ENCODE assay signal across 1 fruit fly cellular context in genomic region chr2L:8691292-8691975, dm6.
TF ChIP-seq lines count a peak whose summit lies in the region.

No protein-coding gene starts in this region.

TF ChIP-seq in whole organism, embryonic, 481 proteins besides CTCF, POLR2A, EP300 and RAD21 (continued from another document):
- TF ChIP-seq sens-2 (GFP tag; IDR thresholded peaks at IDR 0.05; lab: Robert Waterston, UW), result no peak
- peak; percentile 85 for TF ChIP-seq twi (tag; optimal IDR thresholded peaks at IDR 0.05; lab: Kevin White, UChicago)
- no peak for TF ChIP-seq Gsc (GFP tag; IDR thresholded peaks at IDR 0.05; lab: Robert Waterston, UW)
- TF ChIP-seq Atf-2 (GFP tag; optimal IDR thresholded peaks at IDR 0.05; lab: Kevin White, UChicago), result peak; percentile 50
- TF ChIP-seq CG6791 (GFP tag; IDR thresholded peaks at IDR 0.05; lab: Robert Waterston, UW; ENCODE audit: partially characterized antibody), result no peak
- TF ChIP-seq CG2199 (GFP tag; IDR thresholded peaks at IDR 0.05; lab: Robert Waterston, UW), result peak; percentile 51; the same call in 1 of the 3 replicates
- no peak for TF ChIP-seq zen2 (GFP tag; IDR thresholded peaks at IDR 0.05; lab: Robert Waterston, UW; ENCODE audit: partially characterized antibody)
- peak; percentile 85 for TF ChIP-seq Nf-YC (tag; optimal IDR thresholded peaks at IDR 0.05; lab: Kevin White, UChicago)
- peak; percentile 73 for TF ChIP-seq CG1602 (GFP tag; optimal IDR thresholded peaks at IDR 0.05; lab: Kevin White, UChicago)
- peak; percentile 16; the same call in 1 of the 2 replicates for TF ChIP-seq CG5953 (GFP tag; IDR thresholded peaks at IDR 0.05; lab: Robert Waterston, UW)
- TF ChIP-seq ham (GFP tag; IDR thresholded peaks at IDR 0.05; lab: Robert Waterston, UW), result no peak
- TF ChIP-seq Ravus (GFP tag; IDR thresholded peaks at IDR 0.05; lab: Robert Waterston, UW), result no peak
- peak; percentile 55 for TF ChIP-seq mirr (GFP tag; optimal IDR thresholded peaks at IDR 0.05; lab: Kevin White, UChicago)
- TF ChIP-seq dpn (GFP tag; optimal IDR thresholded peaks at IDR 0.05; lab: Kevin White, UChicago), result peak; percentile 62 to 83
- no peak for TF ChIP-seq Poxn (GFP tag; IDR thresholded peaks at IDR 0.05; lab: Robert Waterston, UW)
- no peak for TF ChIP-seq zf30C (GFP tag; optimal IDR thresholded peaks at IDR 0.05; lab: Kevin White, UChicago)
- peak; percentile 83 for TF ChIP-seq CG6765 (GFP tag; optimal IDR thresholded peaks at IDR 0.05; lab: Kevin White, UChicago)
- TF ChIP-seq B-H2 (GFP tag; optimal IDR thresholded peaks at IDR 0.05; lab: Kevin White, UChicago), result peak; percentile 67
- peak; percentile 89 for TF ChIP-seq PHDP (tag; optimal IDR thresholded peaks at IDR 0.05; lab: Kevin White, UChicago)
- TF ChIP-seq CG3847 (GFP tag; IDR thresholded peaks at IDR 0.05; lab: Robert Waterston, UW), result peak; percentile 72
- peak; percentile 66 for TF ChIP-seq CG7928 (GFP tag; optimal IDR thresholded peaks at IDR 0.05; lab: Kevin White, UChicago)
- TF ChIP-seq gce (GFP tag; IDR thresholded peaks at IDR 0.05; lab: Robert Waterston, UW), result 0 out of 3 replicates have a peak, but pooled peaks have one; percentile 38
- no peak for TF ChIP-seq CG4282 (GFP tag; optimal IDR thresholded peaks at IDR 0.05; lab: Kevin White, UChicago)
- peak; percentile 75 for TF ChIP-seq CG9932 (GFP tag; IDR thresholded peaks at IDR 0.05; lab: Robert Waterston, UW)
- no peak for TF ChIP-seq C15 (GFP tag; IDR thresholded peaks at IDR 0.05; lab: Robert Waterston, UW)
- TF ChIP-seq CG6689 (GFP tag; IDR thresholded peaks at IDR 0.05; lab: Robert Waterston, UW), result peak; percentile 87
- peak; percentile 90 for TF ChIP-seq Ssrp (tag; optimal IDR thresholded peaks at IDR 0.05; lab: Kevin White, UChicago)
- peak; percentile 65; the same call in 1 of the 2 replicates for TF ChIP-seq slbo (GFP tag; IDR thresholded peaks at IDR 0.05; lab: Robert Waterston, UW)
- peak; percentile 66 for TF ChIP-seq CG2116 (GFP tag; optimal IDR thresholded peaks at IDR 0.05; lab: Kevin White, UChicago)
- peak; percentile 90 for TF ChIP-seq CG33557 (GFP tag; optimal IDR thresholded peaks at IDR 0.05; lab: Kevin White, UChicago)
- TF ChIP-seq kni (GFP tag; optimal IDR thresholded peaks at IDR 0.05; lab: Kevin White, UChicago), result peak; percentile 83
- TF ChIP-seq CG6813 (GFP tag; optimal IDR thresholded peaks at IDR 0.05; lab: Kevin White, UChicago), result peak; percentile 82
- peak; percentile 61; the same call in 1 of the 2 replicates for TF ChIP-seq ap (GFP tag; IDR thresholded peaks at IDR 0.05; lab: Robert Waterston, UW)
- TF ChIP-seq CG11723 (GFP tag; optimal IDR thresholded peaks at IDR 0.05; lab: Kevin White, UChicago), result peak; percentile 85
- peak in 1 of 2 experiments; percentile 86 for TF ChIP-seq Hr78 (GFP tag; optimal IDR thresholded peaks at IDR 0.05; lab: Kevin White, UChicago)
- TF ChIP-seq CG11456 (GFP tag; IDR thresholded peaks at IDR 0.05; lab: Robert Waterston, UW), result peak; percentile 31; the same call in 1 of the 3 replicates
- no peak for TF ChIP-seq ato (GFP tag; IDR thresholded peaks at IDR 0.05; lab: Robert Waterston, UW; ENCODE audit: partially characterized antibody)
- no peak for TF ChIP-seq Dref (GFP tag; IDR thresholded peaks at IDR 0.05; lab: Robert Waterston, UW)
- no peak for TF ChIP-seq Bgb (GFP tag; IDR thresholded peaks at IDR 0.05; lab: Robert Waterston, UW; ENCODE audit: partially characterized antibody)
- TF ChIP-seq ci (GFP tag; IDR thresholded peaks at IDR 0.05; lab: Robert Waterston, UW), result peak; percentile 70; the same call in 2 of the 3 replicates
- peak; percentile 55 for TF ChIP-seq CG11696 (GFP tag; IDR thresholded peaks at IDR 0.05; lab: Robert Waterston, UW)
- peak; percentile 46; the same call in 1 of the 2 replicates for TF ChIP-seq NFAT (GFP tag; IDR thresholded peaks at IDR 0.05; lab: Robert Waterston, UW)
- peak; percentile 75 for TF ChIP-seq tin (GFP tag; optimal IDR thresholded peaks at IDR 0.05; lab: Kevin White, UChicago)
- no peak for TF ChIP-seq schlank (tag; optimal IDR thresholded peaks at IDR 0.05; lab: Kevin White, UChicago)
- peak; percentile 56 for TF ChIP-seq Mes4 (GFP tag; optimal IDR thresholded peaks at IDR 0.05; lab: Kevin White, UChicago)
- no peak for TF ChIP-seq BEAF-32 (GFP tag; optimal IDR thresholded peaks at IDR 0.05; lab: Kevin White, UChicago)
- peak; percentile 80 for TF ChIP-seq CG2875 (GFP tag; optimal IDR thresholded peaks at IDR 0.05; lab: Kevin White, UChicago)
- TF ChIP-seq lbe (GFP tag; optimal IDR thresholded peaks at IDR 0.05; lab: Kevin White, UChicago), result peak; percentile 73
- TF ChIP-seq repo (GFP tag; optimal IDR thresholded peaks at IDR 0.05; lab: Kevin White, UChicago), result peak; percentile 50
- no peak for TF ChIP-seq hb (GFP tag; IDR thresholded peaks at IDR 0.05; lab: Robert Waterston, UW; ENCODE audit: partially characterized antibody)
- peak; percentile 50 for TF ChIP-seq HmgZ (tag; optimal IDR thresholded peaks at IDR 0.05; lab: Kevin White, UChicago)
- peak; percentile 75 for TF ChIP-seq ind (GFP tag; optimal IDR thresholded peaks at IDR 0.05; lab: Kevin White, UChicago)
- TF ChIP-seq CG14710 (tag; optimal IDR thresholded peaks at IDR 0.05; lab: Kevin White, UChicago), result peak; percentile 92
- TF ChIP-seq CG10431 (GFP tag; optimal IDR thresholded peaks at IDR 0.05; lab: Kevin White, UChicago), result peak; percentile 60
- TF ChIP-seq fd64A (GFP tag; optimal IDR thresholded peaks at IDR 0.05; lab: Kevin White, UChicago), result peak; percentile 57
- TF ChIP-seq tna (GFP tag; IDR thresholded peaks at IDR 0.05; lab: Robert Waterston, UW; ENCODE audit: partially characterized antibody), result no peak
- TF ChIP-seq CG6683 (GFP tag; optimal IDR thresholded peaks at IDR 0.05; lab: Kevin White, UChicago), result peak; percentile 76
- TF ChIP-seq CG17568 (GFP tag; optimal IDR thresholded peaks at IDR 0.05; lab: Kevin White, UChicago), result peak; percentile 54
- TF ChIP-seq crc (GFP tag; optimal IDR thresholded peaks at IDR 0.05; lab: Kevin White, UChicago), result peak; percentile 27
- TF ChIP-seq CG8478 (optimal IDR thresholded peaks at IDR 0.05; lab: Kevin White, UChicago), result no peak
- no peak for TF ChIP-seq usp (GFP tag; optimal IDR thresholded peaks at IDR 0.05; lab: Kevin White, UChicago)
- TF ChIP-seq sens (GFP tag; lab: Kevin White, UChicago), result peak; percentile 94
- peak; percentile 3 for TF ChIP-seq CG12236 (GFP tag; optimal IDR thresholded peaks at IDR 0.05; lab: Kevin White, UChicago)
- peak; percentile 90 for TF ChIP-seq CG7839 (tag; optimal IDR thresholded peaks at IDR 0.05; lab: Kevin White, UChicago)
- peak; percentile 68 for TF ChIP-seq CG32772 (GFP tag; IDR thresholded peaks at IDR 0.05; lab: Robert Waterston, UW)
- TF ChIP-seq CG17829 (tag; optimal IDR thresholded peaks at IDR 0.05; lab: Kevin White, UChicago), result peak; percentile 93
- peak; percentile 89 for TF ChIP-seq Xbp1 (GFP tag; optimal IDR thresholded peaks at IDR 0.05; lab: Kevin White, UChicago)
- TF ChIP-seq D19A (tag; optimal IDR thresholded peaks at IDR 0.05; lab: Kevin White, UChicago), result peak; percentile 92
- peak; percentile 47; the same call in 1 of the 3 replicates for TF ChIP-seq CG14860 (GFP tag; IDR thresholded peaks at IDR 0.05; lab: Robert Waterston, UW; ENCODE audit: partially characterized antibody)
- TF ChIP-seq CG17359 (tag; optimal IDR thresholded peaks at IDR 0.05; lab: Kevin White, UChicago), result peak; percentile 83
- TF ChIP-seq her (GFP tag; optimal IDR thresholded peaks at IDR 0.05; lab: Kevin White, UChicago), result peak; percentile 43
- TF ChIP-seq Tbp (GFP tag; optimal IDR thresholded peaks at IDR 0.05; lab: Kevin White, UChicago), result no peak
- TF ChIP-seq Scr (GFP tag; IDR thresholded peaks at IDR 0.05; lab: Robert Waterston, UW; ENCODE audit: partially characterized antibody), result no peak
- peak; percentile 88 for TF ChIP-seq CG17385 (GFP tag; optimal IDR thresholded peaks at IDR 0.05; lab: Kevin White, UChicago)
- TF ChIP-seq eyg (GFP tag; optimal IDR thresholded peaks at IDR 0.05; lab: Kevin White, UChicago), result no peak
- peak; percentile 9 for TF ChIP-seq maf-S (GFP tag; optimal IDR thresholded peaks at IDR 0.05; lab: Kevin White, UChicago)
- TF ChIP-seq Bdp1 (GFP tag; optimal IDR thresholded peaks at IDR 0.05; lab: Kevin White, UChicago), result peak; percentile 47
- peak; percentile 86 for TF ChIP-seq CG1529 (GFP tag; optimal IDR thresholded peaks at IDR 0.05; lab: Kevin White, UChicago)
- peak; percentile 87 for TF ChIP-seq CG10267 (tag; optimal IDR thresholded peaks at IDR 0.05; lab: Kevin White, UChicago)
- TF ChIP-seq CG12391 (tag; optimal IDR thresholded peaks at IDR 0.05; lab: Kevin White, UChicago), result peak; percentile 93
- no peak for TF ChIP-seq cas (GFP tag; IDR thresholded peaks at IDR 0.05; lab: Robert Waterston, UW)
- peak; percentile 34 for TF ChIP-seq Mad (GFP tag; optimal IDR thresholded peaks at IDR 0.05; lab: Kevin White, UChicago)
- peak; percentile 88 for TF ChIP-seq nerfin-1 (tag; optimal IDR thresholded peaks at IDR 0.05; lab: Kevin White, UChicago)
- 0 out of 2 replicates have a peak, but pooled peaks have one; percentile 20 for TF ChIP-seq Doc2 (GFP tag; IDR thresholded peaks at IDR 0.05; lab: Robert Waterston, UW)
- no peak for TF ChIP-seq CHES-1-like (GFP tag; optimal IDR thresholded peaks at IDR 0.05; lab: Kevin White, UChicago)
- TF ChIP-seq Kr (GFP tag; optimal IDR thresholded peaks at IDR 0.05; lab: Kevin White, UChicago), result peak; percentile 55
- peak; percentile 85 for TF ChIP-seq Abd-B (GFP tag; optimal IDR thresholded peaks at IDR 0.05; lab: Kevin White, UChicago)
- peak; percentile 94 for TF ChIP-seq nmo (GFP tag; optimal IDR thresholded peaks at IDR 0.05; lab: Kevin White, UChicago)
- TF ChIP-seq pum (GFP tag; optimal IDR thresholded peaks at IDR 0.05; lab: Kevin White, UChicago), result peak; percentile 24
- peak; percentile 90 for TF ChIP-seq gcm (GFP tag; optimal IDR thresholded peaks at IDR 0.05; lab: Kevin White, UChicago)
- TF ChIP-seq sob (GFP tag; IDR thresholded peaks at IDR 0.05; lab: Robert Waterston, UW), result peak; percentile 65
- peak; percentile 93 for TF ChIP-seq CG15269 (tag; optimal IDR thresholded peaks at IDR 0.05; lab: Kevin White, UChicago)
- peak; percentile 96 for TF ChIP-seq CG7556 (GFP tag; optimal IDR thresholded peaks at IDR 0.05; lab: Kevin White, UChicago)
- no peak for TF ChIP-seq da (GFP tag; optimal IDR thresholded peaks at IDR 0.05; lab: Kevin White, UChicago)
- TF ChIP-seq CG34224 (GFP tag; IDR thresholded peaks at IDR 0.05; lab: Robert Waterston, UW; ENCODE audit: partially characterized antibody), result peak; percentile 17; the same call in 1 of the 3 replicates
- no peak for TF ChIP-seq HLH54F (GFP tag; optimal IDR thresholded peaks at IDR 0.05; lab: Kevin White, UChicago)
- peak; percentile 34 for TF ChIP-seq CG18011 (GFP tag; optimal IDR thresholded peaks at IDR 0.05; lab: Kevin White, UChicago)
- peak; percentile 59; the same call in 1 of the 2 replicates for TF ChIP-seq ssp (GFP tag; IDR thresholded peaks at IDR 0.05; lab: Robert Waterston, UW)
- TF ChIP-seq CG3163 (GFP tag; optimal IDR thresholded peaks at IDR 0.05; lab: Kevin White, UChicago), result peak; percentile 57
- TF ChIP-seq CG10959 (GFP tag; IDR thresholded peaks at IDR 0.05; lab: Robert Waterston, UW), result 0 out of 2 replicates have a peak, but pooled peaks have one; percentile 11
- peak; percentile 17 for TF ChIP-seq tup (GFP tag; optimal IDR thresholded peaks at IDR 0.05; lab: Kevin White, UChicago)
- no peak for TF ChIP-seq disco-r (GFP tag; optimal IDR thresholded peaks at IDR 0.05; lab: Kevin White, UChicago)
- peak; percentile 96 for TF ChIP-seq gem (tag; optimal IDR thresholded peaks at IDR 0.05; lab: Kevin White, UChicago)
- peak; percentile 85 for TF ChIP-seq run (tag; optimal IDR thresholded peaks at IDR 0.05; lab: Kevin White, UChicago)
- TF ChIP-seq NC2α (GFP tag; optimal IDR thresholded peaks at IDR 0.05; lab: Kevin White, UChicago), result peak; percentile 25
- TF ChIP-seq Spps (tag; optimal IDR thresholded peaks at IDR 0.05; lab: Kevin White, UChicago), result peak; percentile 76
- TF ChIP-seq kay (GFP tag; optimal IDR thresholded peaks at IDR 0.05; lab: Kevin White, UChicago), result peak; percentile 83
- peak; percentile 58 to 64 for TF ChIP-seq Pdp1 (GFP tag; optimal IDR thresholded peaks at IDR 0.05; lab: Kevin White, UChicago)
- TF ChIP-seq ERR (GFP tag; optimal IDR thresholded peaks at IDR 0.05; lab: Kevin White, UChicago), result peak; percentile 14
- no peak for TF ChIP-seq pzg (GFP tag; optimal IDR thresholded peaks at IDR 0.05; lab: Kevin White, UChicago)
- TF ChIP-seq CG3281 (GFP tag; optimal IDR thresholded peaks at IDR 0.05; lab: Kevin White, UChicago), result peak; percentile 89
- TF ChIP-seq trem (tag; optimal IDR thresholded peaks at IDR 0.05; lab: Kevin White, UChicago), result peak; percentile 83
- peak; percentile 90 for TF ChIP-seq grau (tag; optimal IDR thresholded peaks at IDR 0.05; lab: Kevin White, UChicago)
- peak; percentile 82 for TF ChIP-seq CG34376 (GFP tag; optimal IDR thresholded peaks at IDR 0.05; lab: Kevin White, UChicago)
- TF ChIP-seq CG3995 (GFP tag; optimal IDR thresholded peaks at IDR 0.05; lab: Kevin White, UChicago), result peak; percentile 39
- TF ChIP-seq CG12104 (GFP tag; optimal IDR thresholded peaks at IDR 0.05; lab: Kevin White, UChicago), result peak; percentile 89
- TF ChIP-seq crol (GFP tag; IDR thresholded peaks at IDR 0.05; lab: Robert Waterston, UW), result no peak
- TF ChIP-seq slou (GFP tag; optimal IDR thresholded peaks at IDR 0.05; lab: Kevin White, UChicago), result peak; percentile 56
- peak; percentile 64 for TF ChIP-seq CG8359 (GFP tag; optimal IDR thresholded peaks at IDR 0.05; lab: Kevin White, UChicago; ENCODE audit: borderline replicate concordance)
- TF ChIP-seq CG10366 (GFP tag; IDR thresholded peaks at IDR 0.05; lab: Robert Waterston, UW), result no peak; the same call in 1 of the 2 replicates
